Worm (Caenorhabditis elegans) whole organism, early embryonic: ENCODE results near the gene str-124.

Source experiments
- B0310.2 ChIP-seq: sonication (generic microtip); optimal IDR thresholded peaks from 2 replicates; lab custom pipeline; 2016; ENCODE audit warnings: mild to moderate bottlenecking, missing genetic modification characterization, missing compliant biosample characterization
- F13C5.2 ChIP-seq: sonication (generic microtip); optimal IDR thresholded peaks from 2 replicates; lab custom pipeline; 2017; ENCODE audit warnings: mild to moderate bottlenecking, missing genetic modification characterization, inconsistent platforms, missing compliant biosample characterization
- aly-1 ChIP-seq: sonication (generic microtip); optimal IDR thresholded peaks from 2 replicates; lab custom pipeline; 2016; ENCODE audit warnings: missing genetic modification characterization, missing compliant biosample characterization
- ama-1 ChIP-seq: fragments of 150-350 bp; optimal IDR thresholded peaks from 2 replicates; lab custom pipeline; 2014
- ceh-13 ChIP-seq: fragments of 200-800 bp; sonication (Bioruptor generic); optimal IDR thresholded peaks from 2 replicates; lab custom pipeline; 2018; ENCODE audit warnings: mild to moderate bottlenecking, missing genetic modification characterization, missing compliant biosample characterization
- ceh-36 ChIP-seq: sonication (generic microtip); optimal IDR thresholded peaks from 2 replicates; lab custom pipeline; 2016; ENCODE audit warnings: missing genetic modification characterization, inconsistent platforms, missing compliant biosample characterization
- ets-7 ChIP-seq: sonication (generic microtip); optimal IDR thresholded peaks from 2 replicates; lab custom pipeline; 2016; ENCODE audit warnings: missing genotype, missing genetic modification characterization, missing compliant biosample characterization
- flt-1 ChIP-seq: fragments of 200-800 bp; sonication (Bioruptor generic); IDR thresholded peaks from 2 replicates; pipeline ENCODE4 v1.3.6; 2022; ENCODE audit warnings: missing genetic modification characterization, missing compliant biosample characterization
- hmbx-1 ChIP-seq: sonication (generic microtip); optimal IDR thresholded peaks from 2 replicates; lab custom pipeline; 2016; ENCODE audit warnings: mild to moderate bottlenecking, missing genetic modification characterization, missing compliant biosample characterization
- hmg-4 ChIP-seq: fragments of 200-800 bp; sonication (Bioruptor generic); optimal IDR thresholded peaks from 2 replicates; lab custom pipeline; 2018; ENCODE audit warnings: mild to moderate bottlenecking, missing genetic modification characterization, missing compliant biosample characterization
- hnd-1 ChIP-seq: sonication (generic microtip); optimal IDR thresholded peaks from 2 replicates; lab custom pipeline; 2016; ENCODE audit warnings: missing genetic modification characterization, missing compliant biosample characterization
- pes-1 ChIP-seq: fragments of 200-800 bp; sonication (Bioruptor generic); IDR thresholded peaks from 2 replicates; pipeline ENCODE4 v1.3.6; 2022; ENCODE audit warnings: missing genetic modification reagents, missing genetic modification characterization, missing compliant biosample characterization
- scrt-1 ChIP-seq: fragments of 200-800 bp; sonication (Bioruptor generic); IDR thresholded peaks from 2 replicates; pipeline ENCODE4 v1.3.6; 2022; ENCODE audit warnings: missing genetic modification characterization, missing compliant biosample characterization
- sea-1 ChIP-seq: fragments of 200-800 bp; sonication (Bioruptor generic); conservative IDR thresholded peaks from 2 replicates; pipeline ENCODE4 v1.3.6; 2022; ENCODE audit warnings: missing genetic modification characterization, missing compliant biosample characterization
- tbx-11 ChIP-seq: fragments of 200-800 bp; sonication (Bioruptor generic); IDR thresholded peaks from 2 replicates; pipeline ENCODE4 v1.3.6; 2022; ENCODE audit warnings: missing genetic modification characterization, missing compliant biosample characterization
- tbx-37 ChIP-seq: fragments of 200-800 bp; sonication (Bioruptor generic); conservative IDR thresholded peaks from 2 replicates; pipeline ENCODE4 v1.3.6; 2022; ENCODE audit warnings: missing genetic modification reagents, missing genetic modification characterization, missing compliant biosample characterization
- tra-4 ChIP-seq: sonication (generic microtip); optimal IDR thresholded peaks from 2 replicates; lab custom pipeline; 2017; ENCODE audit warnings: missing genetic modification characterization, missing compliant biosample characterization

str-124 gene

DNA sequence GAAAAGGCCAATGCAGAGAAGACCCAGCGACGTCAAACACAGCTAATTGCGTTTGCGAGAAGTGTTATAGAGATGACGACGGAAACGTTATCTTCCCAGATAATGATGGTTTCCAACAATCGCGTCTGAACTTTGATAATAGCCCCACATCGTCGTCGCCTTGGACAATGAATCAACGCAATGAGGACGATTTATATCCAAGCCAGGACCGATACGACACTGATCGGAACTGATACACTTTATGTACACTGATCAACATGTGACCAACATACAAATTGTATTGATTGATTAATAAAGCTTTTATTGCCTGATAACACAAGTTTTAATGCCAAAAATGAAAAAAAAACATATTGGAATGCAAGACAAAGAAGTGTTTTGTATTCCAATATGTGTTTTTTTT is 5.4 kb downstream of the str-124 start:
- TF ChIP-seq ceh-36 (no peak), pes-1 (no peak), hnd-1 (tag; lab: Kevin White, UChicago) (no peak), F13C5.2 (tag; lab: Kevin White, UChicago) (no peak), flt-1 (GFP tag; lab: Robert Waterston, UW) (no peak), tbx-37 (GFP tag; lab: Robert Waterston, UW) (no peak), scrt-1 (GFP tag; lab: Robert Waterston, UW) (no peak), hmg-4 (no peak), ama-1 (no peak), ets-7 (tag; lab: Kevin White, UChicago) (no peak), sea-1 (GFP tag; lab: Robert Waterston, UW) (no peak), tbx-11 (no peak), B0310.2 (no peak), ceh-13 (GFP tag; lab: Kevin White, UChicago) (no peak), tra-4 (no peak), hmbx-1 (tag; lab: Kevin White, UChicago) (no peak)

DNA sequence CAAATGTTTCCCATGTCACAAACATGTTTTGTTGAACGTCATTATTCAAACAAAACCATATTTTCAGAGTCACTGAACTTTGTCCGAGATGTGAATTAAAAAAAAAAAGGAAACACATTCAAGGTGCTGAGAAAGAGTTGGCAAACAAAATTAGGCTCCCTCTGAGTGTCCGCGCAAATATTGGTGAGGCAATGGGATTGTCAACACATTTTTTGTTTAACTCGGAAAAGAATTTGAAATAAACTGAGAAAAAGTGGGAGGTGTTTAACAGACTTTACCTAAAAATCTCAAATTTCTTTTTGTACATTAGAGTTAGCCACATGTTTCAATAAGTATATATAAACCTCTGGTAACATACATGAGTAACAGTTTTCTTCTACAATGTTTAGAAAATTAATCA is 6.1 kb downstream of the str-124 start, which contains the start of gene abf-6:
abf-6 (plus strand) TSS at position 323 of the 400 bp plus-strand sequence.
- TF ChIP-seq F13C5.2 (tag; lab: Kevin White, UChicago) (no peak), scrt-1 (GFP tag; lab: Robert Waterston, UW) (no peak), ceh-13 (GFP tag; lab: Kevin White, UChicago) (no peak), sea-1 (GFP tag; lab: Robert Waterston, UW) (no peak), ama-1 (no peak), hnd-1 (tag; lab: Kevin White, UChicago) (no peak), pes-1 (no peak), ets-7 (tag; lab: Kevin White, UChicago) (no peak)

DNA sequence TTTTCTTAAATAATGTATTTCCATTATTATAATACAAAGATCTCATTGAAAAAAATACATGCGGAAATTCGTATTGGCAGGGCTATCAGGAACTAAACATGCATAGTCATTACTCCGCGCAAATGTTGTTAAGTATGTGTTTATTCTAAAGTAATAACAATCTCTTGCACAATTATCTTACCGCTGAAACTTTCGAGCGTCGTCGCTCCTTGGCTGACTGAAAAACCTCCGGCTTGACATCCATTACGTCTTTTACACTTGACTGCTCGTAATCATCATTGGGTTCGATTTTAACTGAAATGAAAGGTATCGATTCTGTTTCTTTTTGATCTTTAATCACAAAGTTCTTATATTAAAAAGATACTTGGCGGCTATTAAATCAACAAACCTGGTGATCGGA is 12.1 kb downstream of the str-124 start:
- TF ChIP-seq scrt-1 (GFP tag; lab: Robert Waterston, UW) (no peak), ets-7 (tag; lab: Kevin White, UChicago) (no peak), B0310.2 (no peak), sea-1 (GFP tag; lab: Robert Waterston, UW) (no peak), ama-1 (no peak), tbx-37 (GFP tag; lab: Robert Waterston, UW) (no peak), pes-1 (no peak), tra-4 (no peak)

DNA sequence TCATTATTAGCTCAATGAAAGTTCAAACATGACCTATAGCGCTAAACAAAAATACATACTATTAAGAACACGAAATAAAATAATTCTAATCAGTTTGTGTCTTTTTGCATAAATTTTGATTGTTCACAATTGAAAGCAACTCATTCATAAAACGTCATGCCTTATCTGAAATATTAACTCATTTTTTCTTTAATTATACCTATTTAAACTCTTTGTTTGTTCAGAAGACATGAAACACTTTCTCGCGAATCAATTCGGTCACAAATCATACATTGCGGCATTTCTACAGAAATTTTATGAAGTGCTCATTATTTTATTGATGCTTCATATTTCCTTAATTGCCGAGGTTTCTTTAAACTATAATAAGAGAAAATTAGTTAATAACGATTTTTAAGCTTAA is 19.2 kb downstream of the str-124 start:
- no peak for TF ChIP-seq ets-7 (tag; lab: Kevin White, UChicago)
- no peak for TF ChIP-seq B0310.2
- TF ChIP-seq pes-1, result no peak
- TF ChIP-seq aly-1 (tag; lab: Kevin White, UChicago), result no peak
- TF ChIP-seq hmbx-1 (tag; lab: Kevin White, UChicago), result no peak
- TF ChIP-seq scrt-1 (GFP tag; lab: Robert Waterston, UW), result no peak
- TF ChIP-seq sea-1 (GFP tag; lab: Robert Waterston, UW), result no peak
- no peak for TF ChIP-seq flt-1 (GFP tag; lab: Robert Waterston, UW)
- TF ChIP-seq hnd-1 (tag; lab: Kevin White, UChicago), result no peak
- no peak for TF ChIP-seq tbx-37 (GFP tag; lab: Robert Waterston, UW)
- TF ChIP-seq ama-1, result no peak
- TF ChIP-seq tra-4, result no peak
- no peak for TF ChIP-seq ceh-36
- no peak for TF ChIP-seq hmg-4
- TF ChIP-seq F13C5.2 (tag; lab: Kevin White, UChicago), result no peak
- TF ChIP-seq ceh-13 (GFP tag; lab: Kevin White, UChicago), result no peak
- TF ChIP-seq tbx-11, result no peak

DNA sequence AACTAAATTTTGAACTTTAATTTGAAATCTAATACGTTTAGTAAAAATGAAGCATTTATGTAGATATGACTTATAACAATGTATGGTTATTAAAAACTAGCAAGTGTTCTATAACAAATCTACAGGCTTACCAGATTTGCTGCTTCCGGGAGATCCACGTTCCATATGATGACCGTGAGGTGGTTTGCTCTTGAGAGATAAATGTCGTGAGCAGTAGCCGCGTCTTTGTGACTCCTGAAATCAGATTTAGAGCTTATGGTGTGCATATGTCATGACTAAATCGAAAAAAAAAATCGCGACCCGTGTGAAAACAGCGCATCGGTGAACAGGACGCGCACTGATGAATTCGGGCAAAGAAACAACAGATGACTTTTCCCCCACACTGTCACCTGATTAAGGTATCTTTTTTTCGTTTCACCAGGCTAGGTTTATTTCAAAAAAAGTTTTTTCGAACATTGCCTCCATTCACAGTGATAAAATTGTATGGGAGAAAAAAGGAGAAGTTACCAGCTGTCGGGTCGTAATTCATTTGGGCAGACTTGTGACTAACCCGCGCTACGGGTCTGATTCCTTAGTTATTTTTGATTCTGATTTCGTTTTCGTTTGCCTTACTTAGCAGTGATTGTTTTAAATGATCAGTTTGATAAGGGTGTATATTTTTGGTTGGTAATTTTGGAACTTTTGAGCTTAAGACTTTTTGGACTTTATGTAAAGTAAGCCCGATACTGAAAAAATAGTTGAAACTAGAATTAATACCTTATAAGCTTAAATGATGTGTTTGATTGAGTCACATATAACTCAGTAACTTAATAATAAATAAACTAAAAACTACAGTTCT is 20.6 kb downstream of the str-124 start, which contains the start of gene nhr-27:
nhr-27 (minus strand) TSS at position 234 of the 838 bp plus-strand sequence.
- TF ChIP-seq ets-7 (tag; lab: Kevin White, UChicago), result no peak
- TF ChIP-seq ceh-36, result no peak
- no peak for TF ChIP-seq hmg-4
- TF ChIP-seq F13C5.2 (tag; lab: Kevin White, UChicago), result no peak
- no peak for TF ChIP-seq flt-1 (GFP tag; lab: Robert Waterston, UW)
- TF ChIP-seq tra-4, result no peak
- no peak for TF ChIP-seq pes-1
- TF ChIP-seq B0310.2, result no peak
- no peak for TF ChIP-seq tbx-37 (GFP tag; lab: Robert Waterston, UW)
- TF ChIP-seq ama-1, result no peak
- no peak for TF ChIP-seq sea-1 (GFP tag; lab: Robert Waterston, UW)
- TF ChIP-seq hnd-1 (tag; lab: Kevin White, UChicago), result no peak
- no peak for TF ChIP-seq hmbx-1 (tag; lab: Kevin White, UChicago)
- no peak for TF ChIP-seq tbx-11

DNA sequence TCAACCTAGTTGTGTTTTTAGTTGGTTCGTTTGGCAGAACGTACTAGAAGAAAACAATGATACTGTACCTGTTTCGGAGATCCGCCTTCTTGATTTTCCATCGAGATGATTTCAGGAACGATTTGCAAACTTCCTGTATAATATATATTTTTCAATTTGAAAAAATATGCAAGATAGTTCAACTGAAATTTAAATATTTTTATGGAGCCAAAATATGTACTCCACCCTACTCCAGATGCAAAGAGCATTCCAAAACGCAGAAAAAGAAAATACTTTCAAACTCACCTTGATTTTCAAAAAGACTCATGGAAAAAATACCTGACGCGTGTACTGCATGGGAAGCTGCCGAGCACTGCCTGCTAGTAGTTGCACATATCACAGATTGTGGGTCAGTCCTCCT is 25.8 kb downstream of the str-124 start, which contains the start of gene gei-3:
gei-3 (minus strand) TSS at position 101 of the 400 bp plus-strand sequence.
- no peak for TF ChIP-seq ets-7 (tag; lab: Kevin White, UChicago)
- no peak for TF ChIP-seq tra-4
- TF ChIP-seq ama-1, result no peak
- no peak for TF ChIP-seq hmbx-1 (tag; lab: Kevin White, UChicago)
- TF ChIP-seq aly-1 (tag; lab: Kevin White, UChicago), result no peak
- no peak for TF ChIP-seq hnd-1 (tag; lab: Kevin White, UChicago)
- no peak for TF ChIP-seq ceh-13 (GFP tag; lab: Kevin White, UChicago)
- TF ChIP-seq tbx-11, result no peak
- TF ChIP-seq scrt-1 (GFP tag; lab: Robert Waterston, UW), result no peak
- no peak for TF ChIP-seq hmg-4
- no peak for TF ChIP-seq sea-1 (GFP tag; lab: Robert Waterston, UW)
- no peak for TF ChIP-seq B0310.2
- no peak for TF ChIP-seq ceh-36
- no peak for TF ChIP-seq pes-1

DNA sequence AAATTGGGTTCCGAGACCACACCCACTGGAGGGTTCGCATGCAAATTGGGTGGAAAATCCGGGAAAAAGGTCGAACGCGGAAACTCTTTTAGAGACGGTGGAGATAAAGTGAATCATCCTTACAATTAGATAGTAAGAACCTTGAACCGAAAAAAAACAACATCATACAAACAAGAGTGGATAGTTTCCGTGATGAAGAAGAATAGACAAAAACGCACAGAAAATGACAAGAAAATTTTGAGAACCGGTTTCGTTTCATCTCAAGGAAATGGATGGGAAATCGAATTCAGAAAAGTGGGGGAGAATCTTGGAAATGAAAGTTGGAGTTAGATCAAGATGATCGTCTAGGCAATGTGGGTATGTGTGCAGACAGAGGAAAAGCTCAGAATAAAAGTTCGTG is 27.6 kb downstream of the str-124 start:
- TF ChIP-seq hmbx-1 (tag; lab: Kevin White, UChicago) (no peak), pes-1 (no peak), flt-1 (GFP tag; lab: Robert Waterston, UW) (no peak), hnd-1 (tag; lab: Kevin White, UChicago) (no peak), F13C5.2 (tag; lab: Kevin White, UChicago) (no peak), ets-7 (tag; lab: Kevin White, UChicago) (no peak), sea-1 (GFP tag; lab: Robert Waterston, UW) (no peak), hmg-4 (no peak), tra-4 (no peak), ceh-36 (no peak), aly-1 (tag; lab: Kevin White, UChicago) (no peak), tbx-11 (no peak), ceh-13 (GFP tag; lab: Kevin White, UChicago) (no peak), ama-1 (no peak), tbx-37 (GFP tag; lab: Robert Waterston, UW) (no peak)
